Worm (Caenorhabditis elegans): ENCODE results near the gene fbxb-55.

ce11 chrIV:4117432-4117831, 48.9 kb downstream of the fbxb-55 start, which contains the start of gene drd-50:
- TF ChIP-seq peb-1 (tag; optimal IDR thresholded peaks at IDR 0.05) (no peak), egl-27 (tag; optimal IDR thresholded peaks at IDR 0.05) (no peak), nhr-23 (tag; optimal IDR thresholded peaks at IDR 0.05) (no peak), blmp-1 (tag; optimal IDR thresholded peaks at IDR 0.05; ENCODE audit: insufficient read depth) (no peak), nhr-237 (tag; optimal IDR thresholded peaks at IDR 0.05) (no peak), ztf-4 (tag; optimal IDR thresholded peaks at IDR 0.05) (no peak), skn-1 (tag; optimal IDR thresholded peaks at IDR 0.05) (no peak), elt-3 (tag; optimal IDR thresholded peaks at IDR 0.05) (no peak), ztf-11 (tag; optimal IDR thresholded peaks at IDR 0.05) (no peak), lin-11 (tag; optimal IDR thresholded peaks at IDR 0.05) (no peak), fos-1 (tag; optimal IDR thresholded peaks at IDR 0.05) (peak; percentile 15), unc-39 (tag; optimal IDR thresholded peaks at IDR 0.05) (no peak), ama-1 (optimal IDR thresholded peaks at IDR 0.05) (no peak)
